Worm (Caenorhabditis elegans) whole organism, young adult: Measurements from ENCODE around the gene C14C10.1.

Source experiments
- C17E4.6 ChIP-seq: fragments of 200-800 bp; sonication (Bioruptor generic); IDR thresholded peaks from 2 replicates; pipeline ENCODE4 v1.3.6; 2022; ENCODE audit warnings: missing genetic modification reagents, missing genetic modification characterization, missing compliant biosample characterization
- F22D6.2 ChIP-seq: sonication (generic microtip); optimal IDR thresholded peaks from 2 replicates; lab custom pipeline; 2016; ENCODE audit warnings: mild to moderate bottlenecking, missing genetic modification characterization, missing compliant biosample characterization
- F33H1.4 ChIP-seq: fragments of 200-800 bp; sonication (Bioruptor generic); IDR thresholded peaks from 2 replicates; pipeline ENCODE4 v1.3.6; 2022; ENCODE audit warnings: missing genetic modification reagents, missing genetic modification characterization, missing compliant biosample characterization
- F39B2.1 ChIP-seq: fragments of 200-800 bp; sonication (Bioruptor generic); IDR thresholded peaks from 2 replicates; pipeline ENCODE4 v1.3.6; 2022; ENCODE audit warnings: missing genetic modification reagents, missing genetic modification characterization, missing compliant biosample characterization
- F55B11.4 ChIP-seq: sonication (generic microtip); optimal IDR thresholded peaks from 2 replicates; lab custom pipeline; 2016; ENCODE audit warnings: missing compliant biosample characterization, missing genetic modification characterization, borderline replicate concordance; ENCODE audit not compliant: insufficient read depth
- F57A8.1 ChIP-seq: fragments of 200-800 bp; sonication (Bioruptor generic); optimal IDR thresholded peaks from 2 replicates; lab custom pipeline; 2018; ENCODE audit warnings: mild to moderate bottlenecking, missing genetic modification characterization, moderate library complexity, missing compliant biosample characterization
- K11D2.4 ChIP-seq: fragments of 200-800 bp; sonication (Bioruptor generic); IDR thresholded peaks from 2 replicates; pipeline ENCODE4 v1.3.6; 2022; ENCODE audit warnings: missing genetic modification reagents, missing genetic modification characterization, missing compliant biosample characterization
- K12H6.12 ChIP-seq: fragments of 200-800 bp; sonication (Bioruptor generic); optimal IDR thresholded peaks from 2 replicates; lab custom pipeline; 2018; ENCODE audit warnings: mild to moderate bottlenecking, missing genetic modification characterization, missing compliant biosample characterization
- Y56A3A.18 ChIP-seq: fragments of 200-800 bp; sonication (Bioruptor generic); IDR thresholded peaks from 2 replicates; pipeline ENCODE4 v1.3.6; 2022; ENCODE audit warnings: missing genetic modification reagents, missing genetic modification characterization, missing compliant biosample characterization
- Y79H2A.3 ChIP-seq: fragments of 200-800 bp; sonication (Bioruptor generic); conservative IDR thresholded peaks from 2 replicates; pipeline ENCODE4 v1.3.6; 2022; ENCODE audit warnings: missing genetic modification reagents, missing genetic modification characterization, missing compliant biosample characterization
- atf-7 ChIP-seq: sonication (generic microtip); optimal IDR thresholded peaks from 2 replicates; lab custom pipeline; 2017; ENCODE audit warnings: mild to moderate bottlenecking, missing genetic modification characterization, missing compliant biosample characterization
- attf-6 ChIP-seq: fragments of 200-800 bp; sonication (Bioruptor generic); IDR thresholded peaks from 2 replicates; pipeline ENCODE4 v1.3.6; 2022; ENCODE audit warnings: missing genetic modification reagents, missing genetic modification characterization, missing compliant biosample characterization
- bed-1 ChIP-seq: fragments of 200-800 bp; sonication (Bioruptor generic); IDR thresholded peaks from 2 replicates; pipeline ENCODE4 v1.3.6; 2022; ENCODE audit warnings: missing genetic modification reagents, missing genetic modification characterization, missing compliant biosample characterization
- ceh-27 ChIP-seq: fragments of 200-800 bp; sonication (Bioruptor generic); optimal IDR thresholded peaks from 2 replicates; lab custom pipeline; 2018; ENCODE audit warnings: mild to moderate bottlenecking, missing genetic modification characterization, moderate library complexity, missing compliant biosample characterization
- ceh-58 ChIP-seq: fragments of 200-800 bp; sonication (Bioruptor generic); IDR thresholded peaks from 2 replicates; pipeline ENCODE4 v1.3.6; 2022; ENCODE audit warnings: missing genetic modification characterization, missing compliant biosample characterization
- chd-7 ChIP-seq: sonication (generic microtip); optimal IDR thresholded peaks from 2 replicates; lab custom pipeline; 2016; ENCODE audit warnings: mild to moderate bottlenecking, missing genetic modification characterization, moderate library complexity, missing compliant biosample characterization
- die-1 ChIP-seq: sonication (generic microtip); optimal IDR thresholded peaks from 2 replicates; lab custom pipeline; 2016; ENCODE audit warnings: missing genotype, mild to moderate bottlenecking, missing genetic modification characterization, missing compliant biosample characterization
- egl-44 ChIP-seq: fragments of 200-800 bp; sonication (Bioruptor generic); IDR thresholded peaks from 2 replicates; pipeline ENCODE4 v1.3.6; 2022; ENCODE audit warnings: missing genetic modification reagents, missing genetic modification characterization, missing compliant biosample characterization
- egrh-3 ChIP-seq: fragments of 200-800 bp; sonication (Bioruptor generic); IDR thresholded peaks from 2 replicates; pipeline ENCODE4 v1.3.6; 2022; ENCODE audit warnings: missing genetic modification reagents, missing genetic modification characterization, missing compliant biosample characterization
- fkh-3 ChIP-seq: sonication (generic microtip); optimal IDR thresholded peaks from 2 replicates; lab custom pipeline; 2016; ENCODE audit warnings: mild to moderate bottlenecking, missing genetic modification characterization, missing compliant biosample characterization
- hlh-12 ChIP-seq: sonication (generic microtip); optimal IDR thresholded peaks from 2 replicates; lab custom pipeline; 2016; ENCODE audit warnings: missing genetic modification characterization, missing compliant biosample characterization
- hmg-20 ChIP-seq: fragments of 200-800 bp; sonication (Bioruptor generic); IDR thresholded peaks from 2 replicates; pipeline ENCODE4 v1.3.6; 2022; ENCODE audit warnings: missing genetic modification reagents, missing genetic modification characterization, missing compliant biosample characterization
- let-607 ChIP-seq, 2 experiments: fragments of 200-800 bp in 1 of 2; sonication (Bioruptor generic) in 1 of 2; sonication (generic microtip) in 1 of 2; optimal IDR thresholded peaks; 2 replicates each; lab custom pipeline; 2016 to 2018; ENCODE audit warnings: mild to moderate bottlenecking in 2 of 2, missing compliant biosample characterization in 2 of 2, missing genetic modification characterization in 2 of 2, moderate library complexity in 2 of 2, missing genotype in 1 of 2
- lsy-27 ChIP-seq: sonication (generic microtip); optimal IDR thresholded peaks from 2 replicates; lab custom pipeline; 2017; ENCODE audit warnings: missing genetic modification characterization, mild to moderate bottlenecking, missing compliant biosample characterization, antibody characterized with exemption, missing genotype, borderline replicate concordance; ENCODE audit not compliant: insufficient read depth
- madf-10 ChIP-seq: sonication (generic microtip); optimal IDR thresholded peaks from 2 replicates; lab custom pipeline; 2016; ENCODE audit warnings: mild to moderate bottlenecking, missing genetic modification characterization, missing compliant biosample characterization
- madf-8 ChIP-seq: fragments of 200-800 bp; sonication (Bioruptor generic); conservative IDR thresholded peaks from 2 replicates; pipeline ENCODE4 v1.3.6; 2022; ENCODE audit warnings: missing genetic modification reagents, missing genetic modification characterization, missing compliant biosample characterization
- mcd-1 ChIP-seq: fragments of 200-800 bp; sonication (Bioruptor generic); IDR thresholded peaks from 2 replicates; pipeline ENCODE4 v1.3.6; 2022; ENCODE audit warnings: missing genetic modification reagents, missing genetic modification characterization, missing compliant biosample characterization
- mxl-1 ChIP-seq: sonication (generic microtip); optimal IDR thresholded peaks from 2 replicates; lab custom pipeline; 2016; ENCODE audit warnings: missing genetic modification characterization, missing compliant biosample characterization
- nfya-2 ChIP-seq: fragments of 200-800 bp; sonication (Bioruptor generic); IDR thresholded peaks from 2 replicates; pipeline ENCODE4 v1.3.6; 2022; ENCODE audit warnings: missing genetic modification reagents, missing genetic modification characterization, missing compliant biosample characterization
- nfyb-1 ChIP-seq: fragments of 200-800 bp; sonication (Bioruptor generic); IDR thresholded peaks from 2 replicates; pipeline ENCODE4 v1.3.6; 2022; ENCODE audit warnings: missing genetic modification reagents, missing genetic modification characterization, missing compliant biosample characterization
- nhr-120 ChIP-seq: fragments of 200-800 bp; sonication (Bioruptor generic); IDR thresholded peaks from 2 replicates; pipeline ENCODE4 v1.3.6; 2022; ENCODE audit warnings: missing genetic modification characterization, missing compliant biosample characterization
- nhr-80 ChIP-seq: sonication (generic microtip); optimal IDR thresholded peaks from 2 replicates; lab custom pipeline; 2016; ENCODE audit warnings: missing genetic modification characterization, missing compliant biosample characterization
- nhr-90 ChIP-seq: sonication (generic microtip); optimal IDR thresholded peaks from 2 replicates; lab custom pipeline; 2016; ENCODE audit warnings: missing genotype, mild to moderate bottlenecking, missing genetic modification characterization, missing compliant biosample characterization
- repo-1 ChIP-seq: sonication (generic microtip); optimal IDR thresholded peaks from 2 replicates; lab custom pipeline; 2017; ENCODE audit warnings: mild to moderate bottlenecking, missing genetic modification characterization, missing compliant biosample characterization
- snpc-1.3 ChIP-seq: sonication (generic microtip); optimal IDR thresholded peaks from 2 replicates; lab custom pipeline; 2017; ENCODE audit warnings: missing genetic modification characterization, mild to moderate bottlenecking, missing compliant biosample characterization, antibody characterized with exemption, moderate library complexity, missing genotype, missing genetic modification reagents; ENCODE audit not compliant: insufficient read depth
- snpc-4 ChIP-seq, 5 experiments: fragments of 150-350 bp in 1 of 5; sonication (generic microtip) in 4 of 5; optimal IDR thresholded peaks; 2 replicates each; lab custom pipeline; 2014 to 2018; ENCODE audit warnings: missing genetic modification characterization in 5 of 5, missing biosample characterization in 3 of 5, antibody characterized with exemption in 2 of 5, mild to moderate bottlenecking in 2 of 5, missing compliant biosample characterization in 2 of 5, missing genotype in 2 of 5, moderate library complexity in 2 of 5, missing genetic modification reagents in 1 of 5
- zfh-2 ChIP-seq: fragments of 200-800 bp; sonication (Bioruptor generic); conservative IDR thresholded peaks from 2 replicates; pipeline ENCODE4 v1.3.6; 2022; ENCODE audit warnings: missing genetic modification reagents, missing genetic modification characterization, missing compliant biosample characterization
- ztf-26 ChIP-seq: sonication (generic microtip); optimal IDR thresholded peaks from 2 replicates; lab custom pipeline; 2017; ENCODE audit warnings: missing genetic modification characterization, missing compliant biosample characterization

C14C10.1 gene

ce11 chrV:12624371-12624770 lies 36.2 kb downstream of the C14C10.1 start, which contains the start of gene F56H9.9:
Gene F56H9.9 (minus strand): TSS chrV:12624471.
- no peak for TF ChIP-seq F22D6.2 (tag; lab: Kevin White, UChicago)
- peak; percentile 8 for TF ChIP-seq ceh-27 (GFP tag; lab: Kevin White, UChicago)
- TF ChIP-seq, all 124 proteins: peak for 1

DNA sequence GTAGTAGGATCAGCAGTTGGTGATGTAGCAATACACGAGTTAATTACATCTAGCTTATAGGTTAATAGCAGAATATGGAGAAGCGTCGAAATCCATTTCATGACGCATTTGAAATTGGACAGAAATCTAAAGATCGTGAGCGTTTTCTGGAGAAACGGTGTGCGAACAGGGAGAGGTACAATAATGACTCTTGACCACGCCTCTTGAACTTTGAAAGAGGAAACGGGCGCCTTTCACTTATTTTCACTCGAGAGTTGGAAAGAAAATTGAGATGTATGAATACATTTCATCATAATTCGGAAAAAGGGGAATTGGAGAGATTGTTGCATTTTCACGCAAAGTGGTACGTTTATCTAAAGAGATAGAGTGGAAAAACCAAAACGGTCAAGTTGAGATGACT lies 41.6 kb downstream of the C14C10.1 start, which contains the start of gene F56H9.6:
Gene F56H9.6 (minus strand): TSS at position 101 of the 400 bp plus-strand sequence.
- TF ChIP-seq ztf-26 (tag; lab: Kevin White, UChicago), result no peak
- TF ChIP-seq F39B2.1 (GFP tag; lab: Robert Waterston, UW), result no peak
- TF ChIP-seq nhr-120, result 0 out of 2 replicates have a peak, but pooled peaks have one; percentile 12
- no peak for TF ChIP-seq nhr-80 (tag; lab: Kevin White, UChicago)
- TF ChIP-seq F33H1.4 (GFP tag; lab: Robert Waterston, UW), result no peak

- TF ChIP-seq let-607 (tag; optimal IDR thresholded peaks at IDR 0.05; lab: Kevin White, UChicago), result no peak
- TF ChIP-seq egl-44 (GFP tag; lab: Robert Waterston, UW), result no peak
- no peak for TF ChIP-seq nfyb-1 (GFP tag; lab: Robert Waterston, UW)
- TF ChIP-seq nfya-2, result no peak
- TF ChIP-seq C17E4.6 (GFP tag; lab: Robert Waterston, UW), result no peak
- TF ChIP-seq snpc-4 (GFP tag; optimal IDR thresholded peaks at IDR 0.05; lab: Kevin White, UChicago), result no peak
- TF ChIP-seq snpc-4 (tag; optimal IDR thresholded peaks at IDR 0.05; lab: Kevin White, UChicago), result no peak
- no peak for TF ChIP-seq snpc-1.3 (tag; lab: Kevin White, UChicago)
- no peak for TF ChIP-seq atf-7
- no peak for TF ChIP-seq lsy-27
- no peak for TF ChIP-seq die-1 (tag; lab: Kevin White, UChicago)
- TF ChIP-seq hmg-20 (GFP tag; lab: Robert Waterston, UW), result no peak
- TF ChIP-seq K11D2.4 (GFP tag; lab: Robert Waterston, UW), result no peak
- TF ChIP-seq chd-7, result no peak
Measured at ce11 chrV:12632048-12632447, 43.9 kb downstream of the C14C10.1 start, which contains the start of gene srx-113. Gene srx-113 (minus strand): TSS chrV:12632148.

- 0 out of 2 replicates have a peak, but pooled peaks have one; percentile 16 for TF ChIP-seq bed-1
- no peak for TF ChIP-seq Y79H2A.3 (GFP tag; lab: Robert Waterston, UW)
Measured at ce11 chrV:12633046-12633445, 44.9 kb downstream of the C14C10.1 start.

DNA sequence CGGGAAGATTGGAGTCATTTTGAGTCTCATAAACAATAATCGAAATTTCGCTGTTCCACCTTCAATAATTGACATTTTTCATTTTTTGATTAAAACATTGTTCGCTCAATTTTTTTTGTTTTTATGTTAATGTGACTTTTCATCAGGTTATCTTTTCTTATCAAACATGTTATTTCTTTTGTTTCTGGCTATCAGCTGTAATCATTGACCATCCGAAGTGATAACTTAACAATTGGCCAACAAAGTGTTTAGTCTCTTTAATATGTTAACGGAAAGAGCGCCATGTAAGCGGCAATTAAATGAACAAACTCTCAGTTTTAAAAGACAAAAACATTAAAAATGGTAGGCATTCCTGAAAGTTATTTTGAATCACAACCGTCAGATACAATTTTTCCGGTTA lies 45.9 kb downstream of the C14C10.1 start:
- TF ChIP-seq attf-6 (GFP tag; lab: Robert Waterston, UW) (no peak), mcd-1 (GFP tag; lab: Robert Waterston, UW) (no peak), F57A8.1 (GFP tag; lab: Kevin White, UChicago) (no peak), F55B11.4 (tag; lab: Kevin White, UChicago) (no peak), Y79H2A.3 (GFP tag; lab: Robert Waterston, UW) (no peak), zfh-2 (no peak), fkh-3 (tag; lab: Kevin White, UChicago) (no peak), madf-8 (GFP tag; lab: Robert Waterston, UW) (no peak), egrh-3 (GFP tag; lab: Robert Waterston, UW) (no peak), mxl-1 (tag; lab: Kevin White, UChicago) (no peak), K12H6.12 (no peak), hlh-12 (tag; lab: Kevin White, UChicago) (no peak), repo-1 (tag; lab: Kevin White, UChicago) (no peak), madf-10 (no peak), ceh-58 (no peak), die-1 (tag; lab: Kevin White, UChicago) (no peak), Y56A3A.18 (GFP tag; lab: Robert Waterston, UW) (no peak), nhr-90 (tag; lab: Kevin White, UChicago) (no peak)
